Worm (Caenorhabditis elegans): ENCODE measurements around the gene C15C7.4.

DNA sequence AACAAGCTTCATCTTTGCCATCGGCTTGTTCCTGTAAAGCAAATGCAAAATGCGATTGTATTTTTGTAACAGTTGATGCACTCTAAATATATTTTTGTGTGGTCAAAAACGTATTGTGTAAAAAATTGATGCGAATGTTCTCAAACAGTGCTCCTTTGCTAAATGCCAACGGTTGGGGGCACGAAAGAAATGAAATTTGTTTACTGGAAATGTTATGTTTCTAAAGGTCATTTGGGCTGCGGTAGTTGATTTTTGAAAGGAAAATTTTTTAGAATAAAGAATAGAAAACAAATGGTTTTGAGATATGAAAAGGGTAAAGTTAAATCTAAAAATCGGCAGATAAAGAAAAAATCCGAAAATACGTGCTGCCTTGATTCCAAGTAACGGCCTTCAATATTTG is 25.1 kb downstream of the C15C7.4 start, which contains the start of gene C15C7.6:
- TF ChIP-seq nhr-11 (tag; optimal IDR thresholded peaks at IDR 0.05) (no peak), ceh-48 (tag; optimal IDR thresholded peaks at IDR 0.05) (no peak), pha-4 (tag; optimal IDR thresholded peaks at IDR 0.05) (no peak), unc-3 (GFP tag; conservative IDR thresholded peaks at IDR 0.05) (no peak), unc-3 (tag; optimal IDR thresholded peaks at IDR 0.05) (no peak), fkh-10 (GFP tag; optimal IDR thresholded peaks at IDR 0.05) (no peak), ceh-31 (tag; optimal IDR thresholded peaks at IDR 0.05) (no peak), ceh-6 (GFP tag; optimal IDR thresholded peaks at IDR 0.05) (no peak), nfya-1 (tag; optimal IDR thresholded peaks at IDR 0.05) (no peak), pax-1 (tag; optimal IDR thresholded peaks at IDR 0.05) (no peak), hlh-15 (tag; optimal IDR thresholded peaks at IDR 0.05) (no peak), unc-86 (tag; optimal IDR thresholded peaks at IDR 0.05) (no peak)
